Worm (Caenorhabditis elegans) whole organism, late embryonic: ENCODE data around the gene T19D12.4.

Experiments used
- ceh-24 ChIP-seq: sonication (generic microtip); optimal IDR thresholded peaks from 2 replicates; lab custom pipeline; 2016; ENCODE audit warnings: mild to moderate bottlenecking, missing genetic modification characterization, missing compliant biosample characterization
- elt-2 ChIP-seq: sonication (generic microtip); optimal IDR thresholded peaks from 2 replicates; lab custom pipeline; 2016; ENCODE audit warnings: missing genetic modification reagents, missing genetic modification characterization, missing compliant biosample characterization
- hlh-6 ChIP-seq: sonication (generic microtip); optimal IDR thresholded peaks from 2 replicates; lab custom pipeline; 2016; ENCODE audit warnings: missing genotype, missing genetic modification characterization, missing compliant biosample characterization
- madf-2 ChIP-seq: sonication (generic microtip); optimal IDR thresholded peaks from 2 replicates; lab custom pipeline; 2017; ENCODE audit warnings: missing genetic modification characterization, missing compliant biosample characterization
- nhr-11 ChIP-seq: fragments of 150-350 bp; optimal IDR thresholded peaks from 2 replicates; lab custom pipeline; 2014; ENCODE audit warnings: missing biosample characterization, missing genetic modification characterization
- nhr-232 ChIP-seq: sonication (generic microtip); optimal IDR thresholded peaks from 2 replicates; lab custom pipeline; 2016; ENCODE audit warnings: missing genetic modification characterization, missing compliant biosample characterization
- unc-42 ChIP-seq: sonication (generic microtip); optimal IDR thresholded peaks from 2 replicates; lab custom pipeline; 2016; ENCODE audit warnings: missing genotype, missing genetic modification characterization, missing compliant biosample characterization

DNA sequence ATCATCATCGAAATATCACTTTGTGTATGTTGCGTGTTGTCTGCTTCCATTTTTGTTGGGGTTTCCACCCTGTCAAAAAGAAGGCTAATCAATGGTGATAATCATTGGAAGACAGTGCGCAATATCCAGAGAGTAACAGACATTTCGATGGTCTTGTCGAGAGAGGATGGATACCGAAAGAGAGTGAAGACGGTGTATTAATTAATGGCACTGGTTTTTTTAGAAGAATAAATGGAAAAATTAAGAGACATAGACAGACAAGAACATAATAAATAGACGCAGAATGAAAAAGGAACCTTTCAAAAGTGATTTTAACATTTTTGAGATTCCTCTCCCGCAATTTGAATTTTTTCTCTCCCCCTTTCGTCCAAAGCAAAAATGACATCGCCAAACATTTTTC lies 11.9 kb upstream of the T19D12.4 start:
- TF ChIP-seq ceh-24 (tag; lab: Kevin White, UChicago) (no peak), hlh-6 (no peak), unc-42 (tag; lab: Kevin White, UChicago) (no peak), madf-2 (tag; lab: Kevin White, UChicago) (no peak), nhr-232 (no peak), elt-2 (tag; lab: Kevin White, UChicago) (no peak), nhr-11 (tag; lab: Kevin White, UChicago) (no peak)
